Worm (Caenorhabditis elegans) whole organism, young adult: Measurements from ENCODE around the gene Y7A5A.7.

ENCODE experiments used
- B0261.1 ChIP-seq: sonication (generic microtip); optimal IDR thresholded peaks from 2 replicates; lab custom pipeline; 2016; ENCODE audit warnings: mild to moderate bottlenecking, missing genetic modification characterization, moderate library complexity, missing compliant biosample characterization
- C06A6.2 ChIP-seq: fragments of 200-800 bp; sonication (Bioruptor generic); conservative IDR thresholded peaks from 2 replicates; pipeline ENCODE4 v1.3.6; 2022; ENCODE audit warnings: missing genetic modification characterization, missing compliant biosample characterization
- D2030.7 ChIP-seq: fragments of 200-800 bp; sonication (Bioruptor generic); IDR thresholded peaks from 2 replicates; pipeline ENCODE4 v1.3.6; 2022; ENCODE audit warnings: missing genetic modification reagents, missing genetic modification characterization, missing compliant biosample characterization
- F23B12.7 ChIP-seq: sonication (generic microtip); optimal IDR thresholded peaks from 2 replicates; lab custom pipeline; 2017; ENCODE audit warnings: missing genetic modification characterization, mild to moderate bottlenecking, missing compliant biosample characterization, antibody characterized with exemption, moderate library complexity; ENCODE audit not compliant: insufficient read depth
- K11D2.4 ChIP-seq: fragments of 200-800 bp; sonication (Bioruptor generic); IDR thresholded peaks from 2 replicates; pipeline ENCODE4 v1.3.6; 2022; ENCODE audit warnings: missing genetic modification reagents, missing genetic modification characterization, missing compliant biosample characterization
- K12H6.12 ChIP-seq: fragments of 200-800 bp; sonication (Bioruptor generic); optimal IDR thresholded peaks from 2 replicates; lab custom pipeline; 2018; ENCODE audit warnings: mild to moderate bottlenecking, missing genetic modification characterization, missing compliant biosample characterization
- T07F8.4 ChIP-seq: sonication (generic microtip); optimal IDR thresholded peaks from 2 replicates; lab custom pipeline; 2016; ENCODE audit warnings: mild to moderate bottlenecking, missing genetic modification characterization, moderate library complexity, missing compliant biosample characterization
- T26A5.8 ChIP-seq: sonication (generic microtip); optimal IDR thresholded peaks from 2 replicates; lab custom pipeline; 2016; ENCODE audit warnings: missing genetic modification characterization, missing compliant biosample characterization
- Y56A3A.18 ChIP-seq: fragments of 200-800 bp; sonication (Bioruptor generic); IDR thresholded peaks from 2 replicates; pipeline ENCODE4 v1.3.6; 2022; ENCODE audit warnings: missing genetic modification reagents, missing genetic modification characterization, missing compliant biosample characterization
- akir-1 ChIP-seq: fragments of 200-800 bp; sonication (Bioruptor generic); optimal IDR thresholded peaks from 2 replicates; lab custom pipeline; 2018; ENCODE audit warnings: mild to moderate bottlenecking, missing genetic modification characterization, moderate library complexity, missing compliant biosample characterization
- aptf-3 ChIP-seq: fragments of 200-800 bp; sonication (Bioruptor generic); IDR thresholded peaks from 2 replicates; pipeline ENCODE4 v1.3.6; 2022; ENCODE audit warnings: missing genetic modification characterization, missing compliant biosample characterization
- attf-5 ChIP-seq: fragments of 200-800 bp; sonication (Bioruptor generic); optimal IDR thresholded peaks from 2 replicates; lab custom pipeline; 2018; ENCODE audit warnings: mild to moderate bottlenecking, missing genetic modification characterization, missing compliant biosample characterization
- ceh-40 ChIP-seq: fragments of 200-800 bp; sonication (Bioruptor generic); IDR thresholded peaks from 2 replicates; pipeline ENCODE4 v1.3.6; 2022; ENCODE audit warnings: missing genetic modification characterization, missing compliant biosample characterization
- chd-7 ChIP-seq: sonication (generic microtip); optimal IDR thresholded peaks from 2 replicates; lab custom pipeline; 2016; ENCODE audit warnings: mild to moderate bottlenecking, missing genetic modification characterization, moderate library complexity, missing compliant biosample characterization
- efl-1 ChIP-seq: fragments of 150-350 bp; optimal IDR thresholded peaks from 2 replicates; lab custom pipeline; 2014; ENCODE audit warnings: missing biosample characterization, missing genetic modification reagents, missing genetic modification characterization
- ekl-4 ChIP-seq: fragments of 200-800 bp; sonication (Bioruptor generic); IDR thresholded peaks from 2 replicates; pipeline ENCODE4 v1.3.6; 2022; ENCODE audit warnings: missing genetic modification reagents, missing genetic modification characterization, missing compliant biosample characterization
- gei-17 ChIP-seq: fragments of 200-800 bp; sonication (Bioruptor generic); optimal IDR thresholded peaks from 2 replicates; lab custom pipeline; 2018; ENCODE audit warnings: mild to moderate bottlenecking, missing genetic modification characterization, missing compliant biosample characterization
- him-1 ChIP-seq: sonication (generic microtip); optimal IDR thresholded peaks from 2 replicates; lab custom pipeline; 2016; ENCODE audit warnings: missing genotype, missing genetic modification reagents, missing genetic modification characterization, missing compliant biosample characterization
- hlh-12 ChIP-seq: sonication (generic microtip); optimal IDR thresholded peaks from 2 replicates; lab custom pipeline; 2016; ENCODE audit warnings: missing genetic modification characterization, missing compliant biosample characterization
- hmg-1.2 ChIP-seq: fragments of 200-800 bp; sonication (Bioruptor generic); IDR thresholded peaks from 2 replicates; pipeline ENCODE4 v1.3.6; 2022; ENCODE audit warnings: missing genetic modification reagents, missing genetic modification characterization, missing compliant biosample characterization
- lin-26 ChIP-seq: fragments of 200-800 bp; sonication (Bioruptor generic); IDR thresholded peaks from 2 replicates; pipeline ENCODE4 v1.3.6; 2022; ENCODE audit warnings: missing genetic modification reagents, missing genetic modification characterization, missing compliant biosample characterization
- madf-6 ChIP-seq: fragments of 200-800 bp; sonication (Bioruptor generic); IDR thresholded peaks from 2 replicates; pipeline ENCODE4 v1.3.6; 2022; ENCODE audit warnings: missing genetic modification reagents, missing genetic modification characterization, missing compliant biosample characterization
- mes-4 ChIP-seq: sonication (generic microtip); optimal IDR thresholded peaks from 2 replicates; lab custom pipeline; 2016; ENCODE audit warnings: missing genotype, missing genetic modification characterization, missing compliant biosample characterization
- nfya-2 ChIP-seq: fragments of 200-800 bp; sonication (Bioruptor generic); IDR thresholded peaks from 2 replicates; pipeline ENCODE4 v1.3.6; 2022; ENCODE audit warnings: missing genetic modification reagents, missing genetic modification characterization, missing compliant biosample characterization
- nfyb-1 ChIP-seq: fragments of 200-800 bp; sonication (Bioruptor generic); IDR thresholded peaks from 2 replicates; pipeline ENCODE4 v1.3.6; 2022; ENCODE audit warnings: missing genetic modification reagents, missing genetic modification characterization, missing compliant biosample characterization
- nhr-80 ChIP-seq: sonication (generic microtip); optimal IDR thresholded peaks from 2 replicates; lab custom pipeline; 2016; ENCODE audit warnings: missing genetic modification characterization, missing compliant biosample characterization
- pbrm-1 ChIP-seq: fragments of 200-800 bp; sonication (Bioruptor generic); IDR thresholded peaks from 2 replicates; pipeline ENCODE4 v1.3.6; 2022; ENCODE audit warnings: missing genetic modification reagents, missing genetic modification characterization, missing compliant biosample characterization
- rpc-1 ChIP-seq, 2 experiments: fragments of 150-350 bp in 1 of 2; sonication (generic microtip) in 1 of 2; optimal IDR thresholded peaks; 2 replicates each; lab custom pipeline; 2014 to 2018; ENCODE audit warnings: missing biosample characterization in 1 of 2, missing genetic modification characterization in 1 of 2, missing genetic modification reagents in 1 of 2, missing genotype in 1 of 2
- sdz-38 ChIP-seq: sonication (generic microtip); optimal IDR thresholded peaks from 2 replicates; lab custom pipeline; 2016; ENCODE audit warnings: missing genotype, missing genetic modification characterization, missing compliant biosample characterization
- sea-2 ChIP-seq: fragments of 200-800 bp; sonication (Bioruptor generic); IDR thresholded peaks from 2 replicates; pipeline ENCODE4 v1.3.6; 2022; ENCODE audit warnings: missing genetic modification characterization, missing compliant biosample characterization
- snpc-1.3 ChIP-seq: sonication (generic microtip); optimal IDR thresholded peaks from 2 replicates; lab custom pipeline; 2017; ENCODE audit warnings: missing genetic modification characterization, mild to moderate bottlenecking, missing compliant biosample characterization, antibody characterized with exemption, moderate library complexity, missing genotype, missing genetic modification reagents; ENCODE audit not compliant: insufficient read depth
- snpc-3.4 ChIP-seq: sonication (generic microtip); optimal IDR thresholded peaks from 2 replicates; lab custom pipeline; 2017; ENCODE audit warnings: missing genetic modification characterization, mild to moderate bottlenecking, missing compliant biosample characterization, antibody characterized with exemption, moderate library complexity, missing genotype, missing genetic modification reagents
- snpc-4 ChIP-seq, 5 experiments: fragments of 150-350 bp in 1 of 5; sonication (generic microtip) in 4 of 5; optimal IDR thresholded peaks; 2 replicates each; lab custom pipeline; 2014 to 2018; ENCODE audit warnings: missing genetic modification characterization in 5 of 5, missing biosample characterization in 3 of 5, antibody characterized with exemption in 2 of 5, mild to moderate bottlenecking in 2 of 5, missing compliant biosample characterization in 2 of 5, missing genotype in 2 of 5, moderate library complexity in 2 of 5, missing genetic modification reagents in 1 of 5
- somi-1 ChIP-seq: fragments of 200-800 bp; sonication (Bioruptor generic); optimal IDR thresholded peaks from 2 replicates; lab custom pipeline; 2018; ENCODE audit warnings: mild to moderate bottlenecking, missing genetic modification characterization, missing compliant biosample characterization
- zfh-2 ChIP-seq: fragments of 200-800 bp; sonication (Bioruptor generic); conservative IDR thresholded peaks from 2 replicates; pipeline ENCODE4 v1.3.6; 2022; ENCODE audit warnings: missing genetic modification reagents, missing genetic modification characterization, missing compliant biosample characterization
- ztf-26 ChIP-seq: sonication (generic microtip); optimal IDR thresholded peaks from 2 replicates; lab custom pipeline; 2017; ENCODE audit warnings: missing genetic modification characterization, missing compliant biosample characterization

The Y7A5A.7 gene

ce11 chrX:15773262-15773908 lies 30.6 kb downstream of the Y7A5A.7 start, which contains the start of gene Y7A5A.13 (continued):
- TF ChIP-seq somi-1 (GFP tag; lab: Kevin White, UChicago) = no peak
- TF ChIP-seq gei-17 = no peak
- TF ChIP-seq zfh-2 (GFP tag; lab: Robert Waterston, UW) = no peak
- TF ChIP-seq K12H6.12 (tag; lab: Kevin White, UChicago) = no peak
- peak; percentile 70 for TF ChIP-seq hmg-1.2 (GFP tag; lab: Robert Waterston, UW)
- peak; percentile 73 for TF ChIP-seq nfyb-1 (GFP tag; lab: Robert Waterston, UW)
- TF ChIP-seq T26A5.8 = no peak
- peak; percentile 13 for TF ChIP-seq T07F8.4 (tag; lab: Kevin White, UChicago)
- TF ChIP-seq sea-2 (GFP tag; lab: Robert Waterston, UW) = no peak
- no peak; the same call in 1 of the 2 replicates for TF ChIP-seq C06A6.2
- no peak for TF ChIP-seq mes-4
- no peak for TF ChIP-seq sdz-38 (tag; lab: Kevin White, UChicago)
- no peak for TF ChIP-seq efl-1 (GFP tag; lab: Kevin White, UChicago)
- peak; percentile 20 for TF ChIP-seq chd-7
- peak; percentile 21 for TF ChIP-seq snpc-3.4 (tag; lab: Kevin White, UChicago)
- TF ChIP-seq D2030.7 (GFP tag; lab: Robert Waterston, UW) = peak; percentile 83
- TF ChIP-seq snpc-4 (GFP tag; optimal IDR thresholded peaks at IDR 0.05; lab: Kevin White, UChicago) = peak; percentile 51
- TF ChIP-seq snpc-4 (tag; optimal IDR thresholded peaks at IDR 0.05; lab: Kevin White, UChicago) = peak in 3 of 4 experiments; percentile 62 to 78 (median 68)
- TF ChIP-seq K11D2.4 (GFP tag; lab: Robert Waterston, UW) = 0 out of 2 replicates have a peak, but pooled peaks have one; percentile 27
- TF ChIP-seq ztf-26 = peak; percentile 32
- no peak for TF ChIP-seq nfya-2 (GFP tag; lab: Robert Waterston, UW)
- TF ChIP-seq him-1 (tag; lab: Kevin White, UChicago) = peak; percentile 79
- TF ChIP-seq Y56A3A.18 (GFP tag; lab: Robert Waterston, UW) = 0 out of 2 replicates have a peak, but pooled peaks have one; percentile 46
- TF ChIP-seq B0261.1 (tag; lab: Kevin White, UChicago) = peak; percentile 88
- no peak for TF ChIP-seq hlh-12 (tag; lab: Kevin White, UChicago)
- peak; percentile 74 for TF ChIP-seq pbrm-1 (GFP tag; lab: Robert Waterston, UW)
- peak; percentile 21 for TF ChIP-seq attf-5 (GFP tag; lab: Kevin White, UChicago)
- TF ChIP-seq ceh-40 (GFP tag; lab: Robert Waterston, UW) = peak; percentile 62; the same call in 1 of the 2 replicates
- 0 out of 2 replicates have a peak, but pooled peaks have one; percentile 43 for TF ChIP-seq aptf-3 (GFP tag; lab: Robert Waterston, UW)
- TF ChIP-seq snpc-1.3 (tag; lab: Kevin White, UChicago) = peak; percentile 21
- TF ChIP-seq rpc-1 (optimal IDR thresholded peaks at IDR 0.05; lab: Kevin White, UChicago) = peak; percentile 82
- TF ChIP-seq rpc-1 (tag; optimal IDR thresholded peaks at IDR 0.05; lab: Kevin White, UChicago) = peak; percentile 90
- TF ChIP-seq nhr-80 (tag; lab: Kevin White, UChicago) = peak; percentile 14

- TF ChIP-seq hmg-1.2 (GFP tag; lab: Robert Waterston, UW) (peak; percentile 19; the same call in 1 of the 2 replicates), madf-6 (GFP tag; lab: Robert Waterston, UW) (no peak), akir-1 (GFP tag; lab: Kevin White, UChicago) (no peak), F23B12.7 (tag; lab: Kevin White, UChicago) (no peak), ekl-4 (GFP tag; lab: Robert Waterston, UW) (no peak), snpc-3.4 (tag; lab: Kevin White, UChicago) (no peak), mes-4 (no peak), lin-26 (GFP tag; lab: Robert Waterston, UW) (no peak)
Measured at ce11 chrX:15772674-15773073, 31.3 kb downstream of the Y7A5A.7 start, which contains the start of gene Y7A5A.2. TSS of gene Y7A5A.2 (minus strand) at chrX:15772735.
